Worm (Caenorhabditis elegans) whole organism, midembryonic: ENCODE results near the gene Y66C5A.1.

Source experiments
- T22C8.4 ChIP-seq: fragments of 200-800 bp; sonication (Bioruptor generic); IDR thresholded peaks from 2 replicates; pipeline ENCODE4 v1.3.6; 2022; ENCODE audit warnings: missing genetic modification characterization, missing compliant biosample characterization
- cog-1 ChIP-seq: sonication (generic microtip); optimal IDR thresholded peaks from 2 replicates; lab custom pipeline; 2016; ENCODE audit warnings: missing genetic modification characterization, missing compliant biosample characterization
- flt-1 ChIP-seq: fragments of 200-800 bp; sonication (Bioruptor generic); IDR thresholded peaks from 2 replicates; pipeline ENCODE4 v1.3.6; 2022; ENCODE audit warnings: missing genetic modification characterization, missing compliant biosample characterization
- klf-2 ChIP-seq: fragments of 200-800 bp; sonication (Bioruptor generic); conservative IDR thresholded peaks from 2 replicates; pipeline ENCODE4 v1.3.6; 2022; ENCODE audit warnings: missing genetic modification reagents, missing genetic modification characterization, missing compliant biosample characterization
- ref-1 ChIP-seq: fragments of 200-800 bp; sonication (Bioruptor generic); conservative IDR thresholded peaks from 2 replicates; pipeline ENCODE4 v1.3.6; 2022; ENCODE audit warnings: missing genetic modification reagents, missing genetic modification characterization, missing compliant biosample characterization
- tab-1 ChIP-seq: fragments of 200-800 bp; sonication (Bioruptor generic); IDR thresholded peaks from 2 replicates; pipeline ENCODE4 v1.3.6; 2022; ENCODE audit warnings: missing genetic modification characterization, missing compliant biosample characterization
- ztf-23 ChIP-seq: fragments of 200-800 bp; sonication (Bioruptor generic); IDR thresholded peaks from 2 replicates; pipeline ENCODE4 v1.3.6; 2022; ENCODE audit warnings: missing genetic modification reagents, missing genetic modification characterization, missing compliant biosample characterization

DNA sequence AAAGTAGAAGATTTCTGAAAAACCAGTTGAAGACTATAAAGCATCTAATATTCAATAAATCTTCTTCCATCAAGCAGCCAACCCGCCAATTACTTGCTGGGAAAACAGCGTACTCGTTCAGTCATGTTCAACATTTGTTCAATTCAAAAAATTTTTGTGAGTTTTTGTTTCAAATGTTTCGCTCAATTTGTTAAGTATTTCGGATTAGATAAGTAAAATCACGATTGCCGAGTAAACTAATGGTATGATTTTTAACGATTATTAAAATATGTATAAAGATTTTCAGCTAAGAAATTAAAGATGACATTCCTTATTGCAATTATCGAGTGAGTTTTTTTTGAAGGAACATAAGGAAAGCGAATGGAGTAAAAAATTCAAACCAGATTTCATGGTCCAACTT is 15.4 kb upstream of the Y66C5A.1 start, which contains the start of gene M163.10:
- TF ChIP-seq cog-1 (tag; lab: Kevin White, UChicago) (no peak), T22C8.4 (no peak), ztf-23 (GFP tag; lab: Robert Waterston, UW) (no peak), tab-1 (no peak), ref-1 (no peak), klf-2 (no peak), flt-1 (GFP tag; lab: Robert Waterston, UW) (no peak)
